Worm (Caenorhabditis elegans): ENCODE data around the gene F45H10.2.
A peak's percentile ranks its signal among the peaks of the same experiment; 100 is the strongest.

The F45H10.2 gene

ce11 chrII:13461604-13462375 is 31.1 kb downstream of the F45H10.2 start:
- no peak for TF ChIP-seq fkh-10 (GFP tag; optimal IDR thresholded peaks at IDR 0.05)
- TF ChIP-seq irx-1 (tag; optimal IDR thresholded peaks at IDR 0.05), result peak; percentile 50
- no peak for TF ChIP-seq lin-39 (tag; optimal IDR thresholded peaks at IDR 0.05)
- TF ChIP-seq mdl-1 (tag; optimal IDR thresholded peaks at IDR 0.05), result peak in 1 of 2 experiments; percentile 92
- TF ChIP-seq lsy-2 (tag; optimal IDR thresholded peaks at IDR 0.05), result peak; percentile 47 to 67
- TF ChIP-seq elt-2 (tag; optimal IDR thresholded peaks at IDR 0.05), result peak; percentile 82
- no peak for TF ChIP-seq nhr-12 (tag; optimal IDR thresholded peaks at IDR 0.05)
- TF ChIP-seq unc-86 (tag; optimal IDR thresholded peaks at IDR 0.05), result no peak
- TF ChIP-seq dpl-1 (GFP tag; optimal IDR thresholded peaks at IDR 0.05), result peak; percentile 10 to 45 (median 30)
- TF ChIP-seq pqm-1 (tag; optimal IDR thresholded peaks at IDR 0.05), result peak; percentile 51
- TF ChIP-seq hlh-17 (GFP tag; optimal IDR thresholded peaks at IDR 0.05; ENCODE audit: borderline replicate concordance), result no peak
- TF ChIP-seq zag-1 (tag; optimal IDR thresholded peaks at IDR 0.05), result no peak
- TF ChIP-seq unc-130 (tag; optimal IDR thresholded peaks at IDR 0.05), result peak; percentile 89
- TF ChIP-seq zip-4 (GFP tag; optimal IDR thresholded peaks at IDR 0.05), result peak; percentile 15
- TF ChIP-seq egl-27 (tag; optimal IDR thresholded peaks at IDR 0.05), result peak in 1 of 2 experiments; percentile 18
- TF ChIP-seq nhr-19 (GFP tag; conservative IDR thresholded peaks at IDR 0.05), result peak; percentile 99
- TF ChIP-seq aly-2 (tag; optimal IDR thresholded peaks at IDR 0.05), result no peak
- TF ChIP-seq mef-2 (tag; optimal IDR thresholded peaks at IDR 0.05), result peak; percentile 37
- TF ChIP-seq nhr-20 (tag; optimal IDR thresholded peaks at IDR 0.05), result peak; percentile 91
- TF ChIP-seq xbp-1 (tag; optimal IDR thresholded peaks at IDR 0.05), result peak; percentile 48
- no peak for TF ChIP-seq vab-15 (tag; optimal IDR thresholded peaks at IDR 0.05)
- peak; percentile 76 for TF ChIP-seq ztf-4 (tag; optimal IDR thresholded peaks at IDR 0.05)
- TF ChIP-seq ceh-82 (tag; optimal IDR thresholded peaks at IDR 0.05), result peak in 2 of 3 experiments; percentile 24 to 38
- no peak for TF ChIP-seq alr-1 (tag; optimal IDR thresholded peaks at IDR 0.05; ENCODE audit: borderline replicate concordance)
- TF ChIP-seq efl-1 (optimal IDR thresholded peaks at IDR 0.05), result peak; percentile 9 to 37
- TF ChIP-seq efl-1 (GFP tag; optimal IDR thresholded peaks at IDR 0.05 in 1 of 2), result peak; percentile 3 to 87
- no peak for TF ChIP-seq C34B4.2 (tag; optimal IDR thresholded peaks at IDR 0.05)
- no peak for TF ChIP-seq ceh-90 (tag; optimal IDR thresholded peaks at IDR 0.05)
- TF ChIP-seq hlh-4 (tag; optimal IDR thresholded peaks at IDR 0.05), result no peak
- no peak for TF ChIP-seq nhr-77 (tag; optimal IDR thresholded peaks at IDR 0.05)
- TF ChIP-seq ceh-88 (GFP tag; IDR thresholded peaks at IDR 0.05), result peak; percentile 59; the same call in 1 of the 2 replicates
- TF ChIP-seq unc-30 (tag; optimal IDR thresholded peaks at IDR 0.05), result no peak
- no peak for TF ChIP-seq nhr-76 (tag; optimal IDR thresholded peaks at IDR 0.05)
- TF ChIP-seq F16B12.6 (tag; optimal IDR thresholded peaks at IDR 0.05), result peak; percentile 15
- TF ChIP-seq swsn-7 (tag; optimal IDR thresholded peaks at IDR 0.05), result peak; percentile 62
- peak; percentile 85 for TF ChIP-seq rnt-1 (tag; optimal IDR thresholded peaks at IDR 0.05)
- TF ChIP-seq nhr-237 (tag; optimal IDR thresholded peaks at IDR 0.05), result no peak
- TF ChIP-seq lin-14 (GFP tag; optimal IDR thresholded peaks at IDR 0.05), result peak; percentile 95
- TF ChIP-seq aha-1 (tag; optimal IDR thresholded peaks at IDR 0.05), result no peak
- TF ChIP-seq ztf-11 (tag; optimal IDR thresholded peaks at IDR 0.05), result no peak
- TF ChIP-seq tbx-2 (tag; optimal IDR thresholded peaks at IDR 0.05), result peak; percentile 81
- no peak for TF ChIP-seq snpc-4 (tag; optimal IDR thresholded peaks at IDR 0.05)
- TF ChIP-seq C04F5.9 (tag; optimal IDR thresholded peaks at IDR 0.05), result peak; percentile 13
- peak; percentile 62 for TF ChIP-seq jun-1 (tag; optimal IDR thresholded peaks at IDR 0.05)
- peak; percentile 57 for TF ChIP-seq C16A3.4 (tag; optimal IDR thresholded peaks at IDR 0.05)
- TF ChIP-seq ces-1 (GFP tag; optimal IDR thresholded peaks at IDR 0.05), result no peak
- TF ChIP-seq grh-1 (GFP tag; IDR thresholded peaks at IDR 0.05), result 0 out of 2 replicates have a peak, but pooled peaks have one; percentile 9
- peak; percentile 30 for TF ChIP-seq fkh-8 (tag; optimal IDR thresholded peaks at IDR 0.05)
- TF ChIP-seq tlp-1 (tag; optimal IDR thresholded peaks at IDR 0.05), result no peak
- TF ChIP-seq lin-13 (GFP tag; optimal IDR thresholded peaks at IDR 0.05), result peak; percentile 29
- no peak for TF ChIP-seq Y116A8C.19 (tag; optimal IDR thresholded peaks at IDR 0.05; ENCODE audit: borderline replicate concordance)
- peak; percentile 41 for TF ChIP-seq fos-1 (tag; optimal IDR thresholded peaks at IDR 0.05)

Data from whole organism, L1 larva.